Fruit fly (Drosophila melanogaster) whole organism, embryonic: Measurements from ENCODE around the gene Cpr62Ba.
A peak's percentile ranks its signal among the peaks of the same experiment; 100 is the strongest.

ENCODE experiments used
- B-H2 ChIP-seq: fragments of 200-800 bp; sonication (Bioruptor generic); optimal IDR thresholded peaks from 2 replicates; lab custom pipeline; 2018; ENCODE audit warnings: missing biosample characterization, mild to moderate bottlenecking, missing genetic modification characterization
- CG10431 ChIP-seq: fragments of 200-800 bp; sonication (Bioruptor generic); optimal IDR thresholded peaks from 3 replicates; lab custom pipeline; 2018; ENCODE audit warnings: missing biosample characterization, mild to moderate bottlenecking, missing genetic modification characterization
- CG11723 ChIP-seq: fragments of 200-800 bp; sonication (Bioruptor generic); optimal IDR thresholded peaks from 2 replicates; lab custom pipeline; 2017; ENCODE audit warnings: missing biosample characterization, mild to moderate bottlenecking, missing genetic modification characterization
- CG12071 ChIP-seq: fragments of 200-800 bp; sonication (Bioruptor generic); optimal IDR thresholded peaks from 3 replicates; lab custom pipeline; 2018; ENCODE audit warnings: missing biosample characterization, mild to moderate bottlenecking, missing genetic modification characterization
- CG12155 ChIP-seq: fragments of 200-800 bp; sonication (Bioruptor generic); optimal IDR thresholded peaks from 3 replicates; lab custom pipeline; 2016; ENCODE audit warnings: missing biosample characterization, missing genetic modification characterization
- CG12391 ChIP-seq: fragments of 200-800 bp; sonication (Bioruptor generic); optimal IDR thresholded peaks from 3 replicates; lab custom pipeline; 2018; ENCODE audit warnings: missing biosample characterization, mild to moderate bottlenecking, missing genetic modification characterization, moderate library complexity
- CG13775 ChIP-seq: fragments of 200-800 bp; sonication (Bioruptor generic); optimal IDR thresholded peaks from 3 replicates; lab custom pipeline; 2017; ENCODE audit warnings: missing biosample characterization, mild to moderate bottlenecking, missing genetic modification characterization
- CG16813 ChIP-seq: fragments of 200-800 bp; sonication (Bioruptor generic); IDR thresholded peaks from 3 replicates; pipeline ENCODE4 v1.3.6; 2022; ENCODE audit warnings: missing biosample characterization, missing genetic modification characterization; ENCODE audit not compliant: partially characterized antibody
- CG17359 ChIP-seq: fragments of 200-800 bp; sonication (Bioruptor generic); optimal IDR thresholded peaks from 3 replicates; lab custom pipeline; 2018; ENCODE audit warnings: missing biosample characterization, mild to moderate bottlenecking, missing genetic modification characterization, moderate library complexity
- CG1832 ChIP-seq: fragments of 200-800 bp; sonication (Bioruptor generic); optimal IDR thresholded peaks from 2 replicates; lab custom pipeline; 2017; ENCODE audit warnings: missing biosample characterization, mild to moderate bottlenecking, missing genetic modification characterization, inconsistent platforms
- CG30020 ChIP-seq: fragments of 200-800 bp; optimal IDR thresholded peaks from 2 replicates; lab custom pipeline; 2019; ENCODE audit warnings: missing biosample characterization, mild to moderate bottlenecking, missing genetic modification characterization, moderate library complexity
- CG31365 ChIP-seq: fragments of 200-800 bp; sonication (Bioruptor generic); optimal IDR thresholded peaks from 2 replicates; lab custom pipeline; 2018; ENCODE audit warnings: missing biosample characterization, mild to moderate bottlenecking, missing genetic modification characterization
- CG31388 ChIP-seq: fragments of 200-800 bp; sonication (Bioruptor generic); optimal IDR thresholded peaks from 2 replicates; lab custom pipeline; 2016; ENCODE audit warnings: missing biosample characterization, missing genetic modification characterization
- CG3163 ChIP-seq: fragments of 200-800 bp; sonication (Bioruptor generic); optimal IDR thresholded peaks from 3 replicates; lab custom pipeline; 2016; ENCODE audit warnings: missing biosample characterization, missing genetic modification characterization
- CG34376 ChIP-seq: fragments of 200-800 bp; sonication (Bioruptor generic); optimal IDR thresholded peaks from 2 replicates; lab custom pipeline; 2018; ENCODE audit warnings: missing biosample characterization, mild to moderate bottlenecking, missing genetic modification characterization
- CG3847 ChIP-seq: fragments of 200-800 bp; sonication (Bioruptor generic); IDR thresholded peaks from 2 replicates; pipeline ENCODE4 v1.3.6; 2022; ENCODE audit warnings: missing biosample characterization, missing genetic modification characterization
- CG6254 ChIP-seq: fragments of 200-800 bp; sonication (Bioruptor generic); optimal IDR thresholded peaks from 3 replicates; lab custom pipeline; 2017; ENCODE audit warnings: mild to moderate bottlenecking, missing biosample characterization, missing genetic modification reagents, missing genetic modification characterization
- CG7556 ChIP-seq: fragments of 200-800 bp; sonication (Bioruptor generic); optimal IDR thresholded peaks from 2 replicates; lab custom pipeline; 2017; ENCODE audit warnings: missing biosample characterization, mild to moderate bottlenecking, missing genetic modification characterization
- CG7963 ChIP-seq: fragments of 200-800 bp; sonication (Bioruptor generic); IDR thresholded peaks from 3 replicates; pipeline ENCODE4 v1.3.6; 2022; ENCODE audit warnings: missing biosample characterization, missing genetic modification characterization; ENCODE audit not compliant: partially characterized antibody
- CG8944 ChIP-seq: fragments of 200-800 bp; sonication (Bioruptor generic); optimal IDR thresholded peaks from 3 replicates; lab custom pipeline; 2016; ENCODE audit warnings: missing biosample characterization, missing genetic modification characterization
- CG9876 ChIP-seq: fragments of 200-800 bp; sonication (Bioruptor generic); optimal IDR thresholded peaks from 2 replicates; lab custom pipeline; 2016; ENCODE audit warnings: missing biosample characterization, missing genetic modification characterization
- CrebB ChIP-seq: fragments of 200-800 bp; sonication (Bioruptor generic); optimal IDR thresholded peaks from 3 replicates; lab custom pipeline; 2018; ENCODE audit warnings: missing biosample characterization, mild to moderate bottlenecking, missing genetic modification characterization
- Dfd ChIP-seq, 2 experiments: fragments of >200 bp; optimal IDR thresholded peaks; 2 replicates each; lab custom pipeline; 2017; ENCODE audit warnings: missing biosample characterization in 2 of 2, missing genetic modification characterization in 2 of 2
- Doc2 ChIP-seq: fragments of 200-800 bp; sonication (Bioruptor generic); IDR thresholded peaks from 2 replicates; pipeline ENCODE4 v1.3.6; 2022; ENCODE audit warnings: missing biosample characterization, missing genetic modification characterization
- Nf-YA ChIP-seq: fragments of 200-800 bp; sonication (Bioruptor generic); IDR thresholded peaks from 2 replicates; pipeline ENCODE4 v1.3.6; 2022; ENCODE audit warnings: missing biosample characterization, missing genetic modification characterization
- Nf-YC ChIP-seq: fragments of 200-800 bp; optimal IDR thresholded peaks from 3 replicates; lab custom pipeline; 2019; ENCODE audit warnings: missing biosample characterization, mild to moderate bottlenecking, missing genetic modification characterization, moderate library complexity
- Side ChIP-seq: fragments of 200-800 bp; sonication (Bioruptor generic); optimal IDR thresholded peaks from 2 replicates; lab custom pipeline; 2016; ENCODE audit warnings: missing biosample characterization, missing genetic modification characterization
- chinmo ChIP-seq: fragments of 200-800 bp; sonication (Bioruptor generic); IDR thresholded peaks from 4 replicates; pipeline ENCODE4 v1.3.6; 2022; ENCODE audit warnings: missing biosample characterization, missing genetic modification characterization; ENCODE audit not compliant: partially characterized antibody
- chm ChIP-seq: fragments of 200-800 bp; sonication (Bioruptor generic); IDR thresholded peaks from 2 replicates; pipeline ENCODE4 v1.3.6; 2022; ENCODE audit warnings: missing biosample characterization, missing genetic modification characterization
- dm ChIP-seq: fragments of 200-800 bp; sonication (Bioruptor generic); optimal IDR thresholded peaks from 3 replicates; lab custom pipeline; 2016; ENCODE audit warnings: missing biosample characterization, missing genetic modification characterization
- dmrt11E ChIP-seq: fragments of 200-800 bp; sonication (Bioruptor generic); optimal IDR thresholded peaks from 3 replicates; lab custom pipeline; 2018; ENCODE audit warnings: missing biosample characterization, mild to moderate bottlenecking, missing genetic modification characterization, moderate library complexity
- ftz-f1 ChIP-seq: fragments of 200-800 bp; sonication (Bioruptor generic); optimal IDR thresholded peaks from 2 replicates; lab custom pipeline; 2016; ENCODE audit warnings: missing biosample characterization, missing genetic modification characterization
- fu2 ChIP-seq: fragments of 200-800 bp; sonication (Bioruptor generic); optimal IDR thresholded peaks from 2 replicates; lab custom pipeline; 2016; ENCODE audit warnings: missing biosample characterization, missing genetic modification characterization
- grn ChIP-seq: fragments of 200-800 bp; sonication (Bioruptor generic); optimal IDR thresholded peaks from 3 replicates; lab custom pipeline; 2017; ENCODE audit warnings: missing biosample characterization, missing genetic modification characterization
- gt ChIP-seq: fragments of 200-800 bp; sonication (Bioruptor generic); IDR thresholded peaks from 2 replicates; pipeline ENCODE4 v1.3.6; 2022; ENCODE audit warnings: missing biosample characterization, missing genetic modification characterization
- hb ChIP-seq: fragments of 200-800 bp; sonication (Bioruptor generic); IDR thresholded peaks from 3 replicates; pipeline ENCODE4 v1.3.6; 2022; ENCODE audit warnings: missing biosample characterization, missing genetic modification characterization; ENCODE audit not compliant: partially characterized antibody
- hbn ChIP-seq: fragments of 200-800 bp; sonication (Bioruptor generic); IDR thresholded peaks from 2 replicates; pipeline ENCODE4 v1.3.6; 2022; ENCODE audit warnings: missing biosample characterization, missing genetic modification characterization; ENCODE audit not compliant: partially characterized antibody
- jing ChIP-seq: fragments of 200-800 bp; sonication (Bioruptor generic); optimal IDR thresholded peaks from 2 replicates; lab custom pipeline; 2018; ENCODE audit warnings: missing biosample characterization, mild to moderate bottlenecking, missing genetic modification characterization
- lilli ChIP-seq: fragments of 200-800 bp; sonication (Bioruptor generic); optimal IDR thresholded peaks from 3 replicates; lab custom pipeline; 2016; ENCODE audit warnings: missing biosample characterization, missing genetic modification characterization
- mirr ChIP-seq: fragments of 200-800 bp; sonication (Bioruptor generic); optimal IDR thresholded peaks from 3 replicates; lab custom pipeline; 2018; ENCODE audit warnings: missing biosample characterization, mild to moderate bottlenecking, missing genetic modification characterization
- nom ChIP-seq: fragments of 200-800 bp; sonication (Bioruptor generic); optimal IDR thresholded peaks from 2 replicates; lab custom pipeline; 2017; ENCODE audit warnings: missing biosample characterization, missing genetic modification characterization, mild to moderate bottlenecking, moderate library complexity, missing genetic modification reagents
- org-1 ChIP-seq: fragments of 200-800 bp; sonication (Bioruptor generic); optimal IDR thresholded peaks from 2 replicates; lab custom pipeline; 2017; ENCODE audit warnings: missing biosample characterization, missing genetic modification characterization
- peb ChIP-seq: fragments of 200-800 bp; sonication (Bioruptor generic); IDR thresholded peaks from 2 replicates; pipeline ENCODE4 v1.3.6; 2022; ENCODE audit warnings: missing biosample characterization, missing genetic modification characterization
- phol ChIP-seq: fragments of 200-800 bp; sonication (Bioruptor generic); optimal IDR thresholded peaks from 3 replicates; lab custom pipeline; 2018; ENCODE audit warnings: missing biosample characterization, mild to moderate bottlenecking, missing genetic modification characterization, moderate library complexity
- run ChIP-seq: fragments of 200-800 bp; sonication (Bioruptor generic); optimal IDR thresholded peaks from 3 replicates; lab custom pipeline; 2018; ENCODE audit warnings: missing biosample characterization, mild to moderate bottlenecking, missing genetic modification characterization
- sima ChIP-seq: fragments of 200-800 bp; sonication (Bioruptor generic); optimal IDR thresholded peaks from 2 replicates; lab custom pipeline; 2016; ENCODE audit warnings: missing biosample characterization, missing genetic modification characterization
- slp2 ChIP-seq: fragments of 200-800 bp; sonication (Bioruptor generic); optimal IDR thresholded peaks from 2 replicates; lab custom pipeline; 2016; ENCODE audit warnings: missing biosample characterization, missing genetic modification characterization
- sna ChIP-seq: fragments of 200-800 bp; sonication (Bioruptor generic); IDR thresholded peaks from 2 replicates; pipeline ENCODE4 v1.3.6; 2022; ENCODE audit warnings: missing biosample characterization, missing genetic modification characterization; ENCODE audit not compliant: partially characterized antibody
- ssp ChIP-seq: fragments of 200-800 bp; sonication (Bioruptor generic); IDR thresholded peaks from 2 replicates; pipeline ENCODE4 v1.3.6; 2022; ENCODE audit warnings: missing biosample characterization, missing genetic modification characterization
- tup ChIP-seq: fragments of 200-800 bp; sonication (Bioruptor generic); optimal IDR thresholded peaks from 2 replicates; lab custom pipeline; 2016; ENCODE audit warnings: missing biosample characterization, mild to moderate bottlenecking, missing genetic modification characterization, moderate library complexity
- vfl ChIP-seq: fragments of 200-800 bp; sonication (Bioruptor generic); optimal IDR thresholded peaks from 2 replicates; lab custom pipeline; 2016; ENCODE audit warnings: missing biosample characterization, missing genetic modification characterization
- wek ChIP-seq: fragments of 200-800 bp; sonication (Bioruptor generic); optimal IDR thresholded peaks from 3 replicates; lab custom pipeline; 2018; ENCODE audit warnings: missing biosample characterization, mild to moderate bottlenecking, missing genetic modification characterization, moderate library complexity

Gene Cpr62Ba

dm6 chr3L:1880692-1881091, 49.1 kb upstream of the Cpr62Ba start:
- TF ChIP-seq CG1832 (GFP tag; lab: Kevin White, UChicago): no peak
- no peak for TF ChIP-seq CG7556 (GFP tag; lab: Kevin White, UChicago)
- TF ChIP-seq chm (GFP tag; lab: Robert Waterston, UW): no peak
- no peak for TF ChIP-seq fu2
- peak; percentile 32 for TF ChIP-seq phol
- TF ChIP-seq peb (GFP tag; lab: Robert Waterston, UW): no peak
- no peak for TF ChIP-seq chinmo
- TF ChIP-seq CG30020 (tag; lab: Kevin White, UChicago): no peak
- TF ChIP-seq dmrt11E (tag; lab: Kevin White, UChicago): no peak
- TF ChIP-seq CG3847 (GFP tag; lab: Robert Waterston, UW): peak; percentile 39
- no peak for TF ChIP-seq nom
- no peak for TF ChIP-seq lilli (GFP tag; lab: Kevin White, UChicago)
- TF ChIP-seq grn (GFP tag; lab: Kevin White, UChicago): no peak
- no peak for TF ChIP-seq gt (GFP tag; lab: Robert Waterston, UW)
- TF ChIP-seq CG10431: no peak
- no peak for TF ChIP-seq CG3163 (GFP tag; lab: Kevin White, UChicago)
- no peak for TF ChIP-seq run
- TF ChIP-seq Side (GFP tag; lab: Kevin White, UChicago): no peak
- peak; percentile 59; the same call in 1 of the 2 replicates for TF ChIP-seq ssp (GFP tag; lab: Robert Waterston, UW)
- TF ChIP-seq hb (GFP tag; lab: Robert Waterston, UW): no peak
- TF ChIP-seq mirr (GFP tag; lab: Kevin White, UChicago): no peak
- TF ChIP-seq CG12391 (tag; lab: Kevin White, UChicago): no peak
- TF ChIP-seq jing (GFP tag; lab: Kevin White, UChicago): no peak
- TF ChIP-seq CG16813: no peak
- TF ChIP-seq Dfd (GFP tag; optimal IDR thresholded peaks at IDR 0.05; lab: Kevin White, UChicago): no peak
- TF ChIP-seq CG8944 (GFP tag; lab: Kevin White, UChicago): no peak
- peak; percentile 46 for TF ChIP-seq CG12071 (GFP tag; lab: Kevin White, UChicago)
- no peak for TF ChIP-seq CG13775 (GFP tag; lab: Kevin White, UChicago)
- TF ChIP-seq CG31388 (GFP tag; lab: Kevin White, UChicago): no peak
- no peak for TF ChIP-seq sima (GFP tag; lab: Kevin White, UChicago)
- TF ChIP-seq slp2 (GFP tag; lab: Kevin White, UChicago): no peak
- peak; percentile 54 for TF ChIP-seq Nf-YA (GFP tag; lab: Robert Waterston, UW)
- no peak for TF ChIP-seq dm (GFP tag; lab: Kevin White, UChicago)
- TF ChIP-seq sna: no peak
- no peak for TF ChIP-seq CrebB
- TF ChIP-seq CG12155: no peak
- TF ChIP-seq CG31365: no peak
- no peak for TF ChIP-seq CG7963 (GFP tag; lab: Robert Waterston, UW)
- TF ChIP-seq org-1 (GFP tag; lab: Kevin White, UChicago): no peak
- TF ChIP-seq CG11723: no peak
- TF ChIP-seq hbn (GFP tag; lab: Robert Waterston, UW): no peak
- no peak for TF ChIP-seq Nf-YC (tag; lab: Kevin White, UChicago)
- no peak for TF ChIP-seq vfl (GFP tag; lab: Kevin White, UChicago)
- no peak for TF ChIP-seq CG34376 (GFP tag; lab: Kevin White, UChicago)
- TF ChIP-seq CG17359 (tag; lab: Kevin White, UChicago): peak; percentile 51
- TF ChIP-seq CG6254 (GFP tag; lab: Kevin White, UChicago): no peak
- TF ChIP-seq CG9876 (GFP tag; lab: Kevin White, UChicago): no peak
- no peak for TF ChIP-seq wek (GFP tag; lab: Kevin White, UChicago)
- TF ChIP-seq Doc2 (GFP tag; lab: Robert Waterston, UW): no peak
- no peak for TF ChIP-seq tup (GFP tag; lab: Kevin White, UChicago)
- no peak for TF ChIP-seq ftz-f1 (GFP tag; lab: Kevin White, UChicago)
- no peak for TF ChIP-seq B-H2
